Worm (Caenorhabditis elegans) whole organism, L4 larva: ENCODE data around the gene F46E10.2.

Source experiments
- F26F4.8 ChIP-seq: fragments of 200-800 bp; sonication (Bioruptor generic); conservative IDR thresholded peaks from 2 replicates; pipeline ENCODE4 v1.3.6; 2022; ENCODE audit warnings: missing genetic modification characterization, missing compliant biosample characterization
- F44E2.7 ChIP-seq: fragments of 200-800 bp; sonication (Bioruptor generic); IDR thresholded peaks from 2 replicates; pipeline ENCODE4 v2.1.2; 2022; ENCODE audit warnings: missing genetic modification characterization, missing compliant biosample characterization
- T26A8.4 ChIP-seq: fragments of 200-800 bp; sonication (Bioruptor generic); IDR thresholded peaks from 2 replicates; pipeline ENCODE4 v1.3.6; 2022; ENCODE audit warnings: missing genetic modification characterization, missing compliant biosample characterization
- Y105C5A.15 ChIP-seq: fragments of 200-800 bp; sonication (Bioruptor generic); IDR thresholded peaks from 2 replicates; pipeline ENCODE4 v1.3.6; 2022; ENCODE audit warnings: missing genetic modification characterization, missing compliant biosample characterization
- aha-1 ChIP-seq: fragments of 150-350 bp; peaks from one replicate; lab custom pipeline; 2014; ENCODE audit warnings: missing biosample characterization, missing genetic modification characterization
- aly-2 ChIP-seq: sonication (generic microtip); optimal IDR thresholded peaks from 2 replicates; lab custom pipeline; 2018; ENCODE audit warnings: missing biosample characterization, missing genetic modification characterization
- arid-1 ChIP-seq: fragments of 200-800 bp; sonication (Bioruptor generic); conservative IDR thresholded peaks from 2 replicates; pipeline ENCODE4 v1.3.6; 2022; ENCODE audit warnings: missing genetic modification reagents, missing genetic modification characterization, missing compliant biosample characterization
- attf-4 ChIP-seq: sonication (generic microtip); optimal IDR thresholded peaks from 3 replicates; lab custom pipeline; 2017; ENCODE audit warnings: missing biosample characterization, missing genetic modification characterization
- ceh-20 ChIP-seq: fragments of 200-800 bp; sonication (Bioruptor generic); IDR thresholded peaks from 2 replicates; pipeline ENCODE4 v1.3.6; 2022; ENCODE audit warnings: missing genetic modification reagents, missing genetic modification characterization, missing compliant biosample characterization
- ceh-28 ChIP-seq: fragments of 150-350 bp; optimal IDR thresholded peaks from 2 replicates; lab custom pipeline; 2014; ENCODE audit warnings: missing biosample characterization, missing genetic modification reagents, missing genetic modification characterization
- ceh-32 ChIP-seq: sonication (generic microtip); optimal IDR thresholded peaks from 2 replicates; lab custom pipeline; 2016; ENCODE audit warnings: mild to moderate bottlenecking, missing genetic modification characterization, missing compliant biosample characterization; ENCODE audit not compliant: poor library complexity
- daf-12 ChIP-seq: fragments of 150-350 bp; optimal IDR thresholded peaks from 2 replicates; lab custom pipeline; 2014; ENCODE audit warnings: missing biosample characterization, missing genetic modification reagents, missing genetic modification characterization
- daf-16 ChIP-seq, 3 experiments: sonication (generic microtip); optimal IDR thresholded peaks; 2 replicates each; lab custom pipeline; 2016 to 2017; ENCODE audit warnings: missing genetic modification characterization in 3 of 3, missing genetic modification reagents in 3 of 3, mild to moderate bottlenecking in 2 of 3, missing compliant biosample characterization in 2 of 3, missing biosample characterization in 1 of 3, moderate library complexity in 1 of 3
- daf-8 ChIP-seq: fragments of 200-800 bp; sonication (Bioruptor generic); IDR thresholded peaks from 2 replicates; pipeline ENCODE4 v1.3.6; 2022; ENCODE audit warnings: missing genetic modification characterization, missing compliant biosample characterization
- dmd-6 ChIP-seq: fragments of 200-800 bp; sonication (Bioruptor generic); IDR thresholded peaks from 2 replicates; pipeline ENCODE4 v1.3.6; 2022; ENCODE audit warnings: missing genetic modification reagents, missing genetic modification characterization, missing compliant biosample characterization
- dmd-8 ChIP-seq: fragments of 200-800 bp; sonication (Bioruptor generic); IDR thresholded peaks from 2 replicates; pipeline ENCODE4 v1.3.6; 2022; ENCODE audit warnings: missing genetic modification characterization, missing compliant biosample characterization
- duxl-1 ChIP-seq: sonication (generic microtip); optimal IDR thresholded peaks from 2 replicates; lab custom pipeline; 2016; ENCODE audit warnings: mild to moderate bottlenecking, missing genetic modification characterization, moderate library complexity, missing compliant biosample characterization; ENCODE audit not compliant: poor library complexity
- dve-1 ChIP-seq: sonication (generic microtip); optimal IDR thresholded peaks from 2 replicates; lab custom pipeline; 2017; ENCODE audit warnings: antibody characterized with exemption, mild to moderate bottlenecking, missing genetic modification characterization, missing compliant biosample characterization; ENCODE audit not compliant: insufficient read depth
- fkh-10 ChIP-seq: fragments of 150-350 bp; optimal IDR thresholded peaks from 2 replicates; lab custom pipeline; 2014; ENCODE audit warnings: missing biosample characterization, missing genetic modification reagents, missing genetic modification characterization
- fos-1 ChIP-seq: fragments of 150-350 bp; optimal IDR thresholded peaks from 2 replicates; lab custom pipeline; 2014; ENCODE audit warnings: missing biosample characterization, missing genetic modification characterization
- hlh-11 ChIP-seq: fragments of 200-800 bp; sonication (Bioruptor generic); optimal IDR thresholded peaks from 2 replicates; lab custom pipeline; 2018; ENCODE audit warnings: mild to moderate bottlenecking, missing genetic modification characterization, missing compliant biosample characterization
- hmg-1.1 ChIP-seq: fragments of 200-800 bp; sonication (Bioruptor generic); IDR thresholded peaks from 2 replicates; pipeline ENCODE4 v1.3.6; 2022; ENCODE audit warnings: missing genetic modification reagents, missing genetic modification characterization, missing compliant biosample characterization
- lin-1 ChIP-seq: fragments of 200-800 bp; sonication (Bioruptor generic); IDR thresholded peaks from 2 replicates; pipeline ENCODE4 v1.3.6; 2022; ENCODE audit warnings: missing genetic modification reagents, missing genetic modification characterization, missing compliant biosample characterization
- lin-38 ChIP-seq: fragments of 200-800 bp; sonication (Bioruptor generic); IDR thresholded peaks from 2 replicates; pipeline ENCODE4 v1.3.6; 2022; ENCODE audit warnings: missing genetic modification reagents, missing genetic modification characterization, missing compliant biosample characterization
- lir-3 ChIP-seq: sonication (generic microtip); optimal IDR thresholded peaks from 2 replicates; lab custom pipeline; 2016; ENCODE audit warnings: mild to moderate bottlenecking, missing genetic modification characterization, missing compliant biosample characterization
- lsy-2 ChIP-seq, 2 experiments: fragments of 150-350 bp in 1 of 2; sonication (generic microtip) in 1 of 2; optimal IDR thresholded peaks; 2 replicates each; lab custom pipeline; 2014 to 2017; ENCODE audit warnings: missing biosample characterization in 2 of 2, missing genetic modification characterization in 2 of 2
- madf-5 ChIP-seq, 2 experiments: fragments of 200-800 bp; sonication (Bioruptor generic); IDR thresholded peaks; 2 replicates each; pipeline ENCODE4 v1.3.6; 2022; ENCODE audit warnings: missing compliant biosample characterization in 2 of 2, missing genetic modification characterization in 2 of 2
- mdl-1 ChIP-seq, 2 experiments: fragments of 150-350 bp in 1 of 2; sonication (generic microtip) in 1 of 2; optimal IDR thresholded peaks; 2 replicates each; lab custom pipeline; 2014 to 2017; ENCODE audit warnings: missing biosample characterization in 2 of 2, missing genetic modification characterization in 2 of 2
- mdt-29 ChIP-seq: fragments of 200-800 bp; sonication (Bioruptor generic); IDR thresholded peaks from 2 replicates; pipeline ENCODE4 v1.3.6; 2022; ENCODE audit warnings: missing genetic modification reagents, missing genetic modification characterization, missing compliant biosample characterization
- mep-1 ChIP-seq: fragments of 150-350 bp; sonication (generic microtip); optimal IDR thresholded peaks from 3 replicates; lab custom pipeline; 2014; ENCODE audit warnings: missing biosample characterization, missing genetic modification characterization
- mes-2 ChIP-seq: sonication (generic microtip); optimal IDR thresholded peaks from 2 replicates; lab custom pipeline; 2016; ENCODE audit warnings: missing genotype, mild to moderate bottlenecking, missing genetic modification characterization, missing compliant biosample characterization; ENCODE audit not compliant: poor library complexity, severe bottlenecking
- nhr-10 ChIP-seq: fragments of 150-350 bp; optimal IDR thresholded peaks from 2 replicates; lab custom pipeline; 2014; ENCODE audit warnings: missing biosample characterization, missing genetic modification characterization
- nhr-11 ChIP-seq: fragments of 150-350 bp; optimal IDR thresholded peaks from 2 replicates; lab custom pipeline; 2014; ENCODE audit warnings: missing biosample characterization, missing genetic modification characterization
- nhr-111 ChIP-seq: fragments of 200-800 bp; sonication (Bioruptor generic); optimal IDR thresholded peaks from 2 replicates; lab custom pipeline; 2018; ENCODE audit warnings: mild to moderate bottlenecking, missing genetic modification characterization, missing compliant biosample characterization
- nhr-28 ChIP-seq: fragments of 150-350 bp; optimal IDR thresholded peaks from 2 replicates; lab custom pipeline; 2014; ENCODE audit warnings: missing biosample characterization, missing genetic modification characterization
- nhr-41 ChIP-seq: fragments of 200-800 bp; sonication (Bioruptor generic); IDR thresholded peaks from 2 replicates; pipeline ENCODE4 v1.3.6; 2022; ENCODE audit warnings: missing genetic modification reagents, missing genetic modification characterization, missing compliant biosample characterization
- nhr-48 ChIP-seq: sonication (generic microtip); optimal IDR thresholded peaks from 2 replicates; lab custom pipeline; 2016; ENCODE audit warnings: mild to moderate bottlenecking, missing genetic modification characterization, missing compliant biosample characterization
- nhr-6 ChIP-seq: fragments of 150-350 bp; optimal IDR thresholded peaks from 2 replicates; lab custom pipeline; 2014; ENCODE audit warnings: missing biosample characterization, missing genetic modification characterization
- pha-4 ChIP-seq, 2 experiments: fragments of 150-350 bp in 1 of 2; fragments of 200-800 bp in 1 of 2; sonication (Bioruptor generic) in 1 of 2; IDR thresholded peaks in 1 of 2; optimal IDR thresholded peaks in 1 of 2; 2 replicates each; pipeline versions ENCODE4 v1.3.6 to Lab custom; 2014 to 2022; ENCODE audit warnings: missing genetic modification characterization in 2 of 2, missing genetic modification reagents in 2 of 2, missing biosample characterization in 1 of 2, missing compliant biosample characterization in 1 of 2
- php-3 ChIP-seq: fragments of 200-800 bp; sonication (Bioruptor generic); IDR thresholded peaks from 2 replicates; pipeline ENCODE4 v1.3.6; 2022; ENCODE audit warnings: missing genetic modification reagents, missing genetic modification characterization, missing compliant biosample characterization
- skn-1 ChIP-seq: fragments of 150-350 bp; optimal IDR thresholded peaks from 2 replicates; lab custom pipeline; 2014; ENCODE audit warnings: missing biosample characterization, missing genetic modification characterization
- spr-1 ChIP-seq: sonication (generic microtip); optimal IDR thresholded peaks from 2 replicates; lab custom pipeline; 2016; ENCODE audit warnings: mild to moderate bottlenecking, missing genetic modification characterization, missing compliant biosample characterization
- tag-97 ChIP-seq: fragments of 200-800 bp; sonication (Bioruptor generic); IDR thresholded peaks from 2 replicates; pipeline ENCODE4 v1.3.6; 2022; ENCODE audit warnings: missing genetic modification characterization, missing compliant biosample characterization
- tra-1 ChIP-seq: fragments of 200-800 bp; sonication (Bioruptor generic); IDR thresholded peaks from 2 replicates; pipeline ENCODE4 v1.3.6; 2022; ENCODE audit warnings: missing genetic modification reagents, missing genetic modification characterization, missing compliant biosample characterization
- zag-1 ChIP-seq: fragments of 150-350 bp; optimal IDR thresholded peaks from 2 replicates; lab custom pipeline; 2014; ENCODE audit warnings: missing biosample characterization, missing genetic modification characterization
- zip-11 ChIP-seq: fragments of 200-800 bp; sonication (Bioruptor generic); IDR thresholded peaks from 2 replicates; pipeline ENCODE4 v1.3.6; 2022; ENCODE audit warnings: missing genetic modification characterization, missing compliant biosample characterization
- zip-2 ChIP-seq: fragments of 150-350 bp; optimal IDR thresholded peaks from 2 replicates; lab custom pipeline; 2014; ENCODE audit warnings: missing biosample characterization, missing genetic modification characterization
- ztf-11 ChIP-seq: fragments of 150-350 bp; optimal IDR thresholded peaks from 2 replicates; lab custom pipeline; 2014; ENCODE audit warnings: missing biosample characterization, missing genetic modification characterization

The F46E10.2 gene

DNA sequence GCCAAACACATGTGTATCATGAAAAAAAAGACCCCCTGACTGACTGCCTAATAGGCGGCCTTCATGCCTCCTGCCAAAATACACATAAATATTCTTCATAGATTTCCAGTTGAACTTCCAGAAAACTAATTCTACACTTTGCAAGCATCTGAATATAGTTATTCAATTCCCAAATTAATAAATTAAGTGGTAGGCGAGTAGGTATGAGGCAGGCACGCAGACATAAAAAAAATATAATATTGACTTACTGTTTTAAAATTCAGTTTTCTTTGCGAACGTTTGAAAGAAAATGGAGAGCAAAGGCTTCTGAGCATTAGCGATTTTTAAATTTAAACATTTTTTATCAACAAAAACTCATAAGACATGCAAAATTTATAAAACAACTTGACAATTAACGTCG, 32.4 kb upstream of the F46E10.2 start (continued):
- TF ChIP-seq zag-1 (tag; lab: Kevin White, UChicago) = no peak
- peak; percentile 30; the same call in 1 of the 2 replicates for TF ChIP-seq lin-1 (GFP tag; lab: Robert Waterston, UW)
- no peak for TF ChIP-seq spr-1 (tag; lab: Kevin White, UChicago)
- TF ChIP-seq fkh-10 = no peak
- TF ChIP-seq pha-4 (GFP tag; IDR thresholded peaks at IDR 0.05; lab: Robert Waterston, UW) = peak; percentile 40; the same call in 1 of the 2 replicates
- no peak for TF ChIP-seq pha-4 (tag; optimal IDR thresholded peaks at IDR 0.05; lab: Kevin White, UChicago)
- no peak for TF ChIP-seq F26F4.8 (GFP tag; lab: Robert Waterston, UW)
- TF ChIP-seq duxl-1 (tag; lab: Kevin White, UChicago) = no peak
- TF ChIP-seq F44E2.7 = no peak
- TF ChIP-seq fos-1 (tag; lab: Kevin White, UChicago) = no peak
- TF ChIP-seq, all 104 proteins: peak for 17

DNA sequence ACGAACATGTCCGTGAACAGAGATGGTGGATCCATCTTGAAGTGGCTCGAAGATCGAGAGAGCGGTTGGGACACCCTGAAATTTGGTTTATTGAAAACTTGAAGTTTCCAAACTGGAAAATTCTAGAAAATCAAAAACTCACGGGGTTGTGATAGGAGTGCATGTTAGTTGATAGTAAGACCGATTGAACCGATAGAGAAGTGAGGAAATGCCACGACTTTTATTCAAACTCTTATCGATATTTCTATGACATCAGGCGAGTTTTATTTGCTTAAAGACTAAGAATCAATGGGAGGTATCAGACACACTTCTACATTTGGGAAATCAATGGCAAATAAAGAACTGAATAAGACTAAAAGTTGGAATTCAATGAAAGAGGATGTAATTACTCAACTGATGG, 31.4 kb upstream of the F46E10.2 start, which contains the start of gene lec-10:
Gene lec-10 (minus strand): TSS at position 272 of the 400 bp plus-strand sequence.
- TF ChIP-seq daf-16 (GFP tag; optimal IDR thresholded peaks at IDR 0.05; lab: Kevin White, UChicago) (no peak), daf-16 (tag; optimal IDR thresholded peaks at IDR 0.05; lab: Kevin White, UChicago) (peak; percentile 62), hlh-11 (peak; percentile 65), lsy-2 (tag; optimal IDR thresholded peaks at IDR 0.05; lab: Kevin White, UChicago) (peak in 1 of 2 experiments; percentile 29), Y105C5A.15 (GFP tag; lab: Robert Waterston, UW) (no peak), tag-97 (GFP tag; lab: Robert Waterston, UW) (no peak), mep-1 (tag; lab: Kevin White, UChicago) (peak; percentile 55), nhr-10 (tag; lab: Kevin White, UChicago) (no peak), dmd-8 (no peak), madf-5 (GFP tag; IDR thresholded peaks at IDR 0.05; lab: Robert Waterston, UW) (no peak), daf-12 (tag; lab: Kevin White, UChicago) (no peak), arid-1 (GFP tag; lab: Robert Waterston, UW) (no peak), dve-1 (tag; lab: Kevin White, UChicago) (peak; percentile 89), nhr-41 (GFP tag; lab: Robert Waterston, UW) (no peak), nhr-111 (no peak), daf-8 (no peak), nhr-48 (tag; lab: Kevin White, UChicago) (peak; percentile 50), php-3 (GFP tag; lab: Robert Waterston, UW) (0 out of 2 replicates have a peak, but pooled peaks have one; percentile 11), ceh-20 (GFP tag; lab: Robert Waterston, UW) (no peak), mes-2 (no peak), skn-1 (tag; lab: Kevin White, UChicago) (no peak), nhr-11 (tag; lab: Kevin White, UChicago) (no peak), dmd-6 (GFP tag; lab: Robert Waterston, UW) (peak; percentile 84), zip-11 (GFP tag; lab: Robert Waterston, UW) (no peak), aly-2 (tag; lab: Kevin White, UChicago) (no peak), tra-1 (GFP tag; lab: Robert Waterston, UW) (0 out of 2 replicates have a peak, but pooled peaks have one; percentile 40), zip-2 (tag; lab: Kevin White, UChicago) (no peak), mdl-1 (tag; optimal IDR thresholded peaks at IDR 0.05; lab: Kevin White, UChicago) (peak in 1 of 2 experiments; percentile 17), ceh-32 (tag; lab: Kevin White, UChicago) (no peak), ceh-28 (tag; lab: Kevin White, UChicago) (no peak), nhr-28 (tag; lab: Kevin White, UChicago) (peak; percentile 80), attf-4 (tag; lab: Kevin White, UChicago) (no peak), pha-4 (GFP tag; IDR thresholded peaks at IDR 0.05; lab: Robert Waterston, UW) (peak; percentile 8; the same call in 1 of the 2 replicates), pha-4 (tag; optimal IDR thresholded peaks at IDR 0.05; lab: Kevin White, UChicago) (no peak), duxl-1 (tag; lab: Kevin White, UChicago) (peak; percentile 7), hmg-1.1 (GFP tag; lab: Robert Waterston, UW) (no peak), lin-38 (GFP tag; lab: Robert Waterston, UW) (no peak; the same call in 1 of the 2 replicates), spr-1 (tag; lab: Kevin White, UChicago) (no peak), aha-1 (tag; lab: Kevin White, UChicago) (peak; percentile 77), ztf-11 (tag; lab: Kevin White, UChicago) (no peak), lir-3 (tag; lab: Kevin White, UChicago) (no peak), nhr-6 (tag; lab: Kevin White, UChicago) (peak; percentile 43), mdt-29 (GFP tag; lab: Robert Waterston, UW) (peak; percentile 57; the same call in 1 of the 2 replicates), T26A8.4 (GFP tag; lab: Robert Waterston, UW) (no peak; the same call in 1 of the 2 replicates), fos-1 (tag; lab: Kevin White, UChicago) (no peak)
